Worm (Caenorhabditis elegans) whole organism, L4 larva: ENCODE data around the gene Y62H9A.9.

Source experiments
- F10B5.3 ChIP-seq: sonication (generic microtip); optimal IDR thresholded peaks from 2 replicates; lab custom pipeline; 2016; ENCODE audit warnings: mild to moderate bottlenecking, missing genetic modification characterization, missing compliant biosample characterization
- F26F4.8 ChIP-seq: fragments of 200-800 bp; sonication (Bioruptor generic); conservative IDR thresholded peaks from 2 replicates; pipeline ENCODE4 v1.3.6; 2022; ENCODE audit warnings: missing genetic modification characterization, missing compliant biosample characterization
- F37D6.2 ChIP-seq: sonication (generic microtip); optimal IDR thresholded peaks from 2 replicates; lab custom pipeline; 2016; ENCODE audit warnings: mild to moderate bottlenecking, missing genetic modification characterization, missing compliant biosample characterization
- F49E8.2 ChIP-seq: sonication (generic microtip); optimal IDR thresholded peaks from 2 replicates; lab custom pipeline; 2016; ENCODE audit warnings: missing compliant biosample characterization, mild to moderate bottlenecking, missing genetic modification characterization, borderline replicate concordance
- Y48G9A.11 ChIP-seq: fragments of 200-800 bp; sonication (Bioruptor generic); IDR thresholded peaks from 2 replicates; pipeline ENCODE4 v1.3.6; 2022; ENCODE audit warnings: missing genetic modification reagents, missing genetic modification characterization, missing compliant biosample characterization
- Y75B8A.6 ChIP-seq: fragments of 200-800 bp; sonication (Bioruptor generic); IDR thresholded peaks from 2 replicates; pipeline ENCODE4 v1.3.6; 2022; ENCODE audit warnings: missing genetic modification reagents, missing genetic modification characterization, missing compliant biosample characterization
- arid-1 ChIP-seq: fragments of 200-800 bp; sonication (Bioruptor generic); conservative IDR thresholded peaks from 2 replicates; pipeline ENCODE4 v1.3.6; 2022; ENCODE audit warnings: missing genetic modification reagents, missing genetic modification characterization, missing compliant biosample characterization
- ceh-20 ChIP-seq: fragments of 200-800 bp; sonication (Bioruptor generic); IDR thresholded peaks from 2 replicates; pipeline ENCODE4 v1.3.6; 2022; ENCODE audit warnings: missing genetic modification reagents, missing genetic modification characterization, missing compliant biosample characterization
- ceh-44 ChIP-seq: fragments of 200-800 bp; sonication (Bioruptor generic); IDR thresholded peaks from 2 replicates; pipeline ENCODE4 v1.3.6; 2022; ENCODE audit warnings: missing genetic modification reagents, missing genetic modification characterization, missing compliant biosample characterization
- daf-16 ChIP-seq, 3 experiments: sonication (generic microtip); optimal IDR thresholded peaks; 2 replicates each; lab custom pipeline; 2016 to 2017; ENCODE audit warnings: missing genetic modification characterization in 3 of 3, missing genetic modification reagents in 3 of 3, mild to moderate bottlenecking in 2 of 3, missing compliant biosample characterization in 2 of 3, missing biosample characterization in 1 of 3, moderate library complexity in 1 of 3
- daf-19 ChIP-seq: fragments of 200-800 bp; sonication (Bioruptor generic); conservative IDR thresholded peaks from 2 replicates; pipeline ENCODE4 v1.3.6; 2022; ENCODE audit warnings: missing genetic modification characterization, missing compliant biosample characterization
- daf-8 ChIP-seq: fragments of 200-800 bp; sonication (Bioruptor generic); IDR thresholded peaks from 2 replicates; pipeline ENCODE4 v1.3.6; 2022; ENCODE audit warnings: missing genetic modification characterization, missing compliant biosample characterization
- dmd-9 ChIP-seq: fragments of 200-800 bp; sonication (Bioruptor generic); IDR thresholded peaks from 2 replicates; pipeline ENCODE4 v1.3.6; 2022; ENCODE audit warnings: missing genetic modification reagents, missing genetic modification characterization, missing compliant biosample characterization
- egl-43 ChIP-seq: fragments of 200-800 bp; sonication (Bioruptor generic); IDR thresholded peaks from 2 replicates; pipeline ENCODE4 v1.3.6; 2022; ENCODE audit warnings: missing genetic modification reagents, missing genetic modification characterization, missing compliant biosample characterization
- fkh-10 ChIP-seq: fragments of 150-350 bp; optimal IDR thresholded peaks from 2 replicates; lab custom pipeline; 2014; ENCODE audit warnings: missing biosample characterization, missing genetic modification reagents, missing genetic modification characterization
- fos-1 ChIP-seq: fragments of 150-350 bp; optimal IDR thresholded peaks from 2 replicates; lab custom pipeline; 2014; ENCODE audit warnings: missing biosample characterization, missing genetic modification characterization
- hif-1 ChIP-seq, 2 experiments: sonication (generic microtip); optimal IDR thresholded peaks; 2 replicates each; lab custom pipeline; 2016 to 2017; ENCODE audit warnings: missing compliant biosample characterization in 2 of 2, missing genetic modification characterization in 2 of 2, missing genetic modification reagents in 2 of 2, missing genotype in 2 of 2, mild to moderate bottlenecking in 1 of 2
- hlh-30 ChIP-seq: sonication (generic microtip); optimal IDR thresholded peaks from 2 replicates; lab custom pipeline; 2017; ENCODE audit warnings: antibody characterized with exemption, mild to moderate bottlenecking, missing genetic modification characterization, missing compliant biosample characterization; ENCODE audit not compliant: insufficient read depth
- lin-1 ChIP-seq: fragments of 200-800 bp; sonication (Bioruptor generic); IDR thresholded peaks from 2 replicates; pipeline ENCODE4 v1.3.6; 2022; ENCODE audit warnings: missing genetic modification reagents, missing genetic modification characterization, missing compliant biosample characterization
- lin-13 ChIP-seq: fragments of 150-350 bp; optimal IDR thresholded peaks from 2 replicates; lab custom pipeline; 2014; ENCODE audit warnings: missing biosample characterization, missing genetic modification reagents, missing genetic modification characterization
- lin-15B ChIP-seq: fragments of 150-350 bp; sonication (generic microtip); optimal IDR thresholded peaks from 3 replicates; lab custom pipeline; 2014; ENCODE audit warnings: missing biosample characterization, missing genetic modification characterization
- lin-29 ChIP-seq: fragments of 200-800 bp; sonication (Bioruptor generic); IDR thresholded peaks from 2 replicates; pipeline ENCODE4 v1.3.6; 2022; ENCODE audit warnings: missing genetic modification reagents, missing genetic modification characterization, missing compliant biosample characterization
- lin-38 ChIP-seq: fragments of 200-800 bp; sonication (Bioruptor generic); IDR thresholded peaks from 2 replicates; pipeline ENCODE4 v1.3.6; 2022; ENCODE audit warnings: missing genetic modification reagents, missing genetic modification characterization, missing compliant biosample characterization
- lin-39 ChIP-seq: fragments of 150-350 bp; optimal IDR thresholded peaks from 2 replicates; lab custom pipeline; 2014; ENCODE audit warnings: missing biosample characterization, missing genetic modification reagents, missing genetic modification characterization
- lsy-2 ChIP-seq, 2 experiments: fragments of 150-350 bp in 1 of 2; sonication (generic microtip) in 1 of 2; optimal IDR thresholded peaks; 2 replicates each; lab custom pipeline; 2014 to 2017; ENCODE audit warnings: missing biosample characterization in 2 of 2, missing genetic modification characterization in 2 of 2
- mdl-1 ChIP-seq, 2 experiments: fragments of 150-350 bp in 1 of 2; sonication (generic microtip) in 1 of 2; optimal IDR thresholded peaks; 2 replicates each; lab custom pipeline; 2014 to 2017; ENCODE audit warnings: missing biosample characterization in 2 of 2, missing genetic modification characterization in 2 of 2
- mdt-29 ChIP-seq: fragments of 200-800 bp; sonication (Bioruptor generic); IDR thresholded peaks from 2 replicates; pipeline ENCODE4 v1.3.6; 2022; ENCODE audit warnings: missing genetic modification reagents, missing genetic modification characterization, missing compliant biosample characterization
- mxl-2 ChIP-seq: fragments of 200-800 bp; sonication (Bioruptor generic); conservative IDR thresholded peaks from 2 replicates; pipeline ENCODE4 v1.3.6; 2022; ENCODE audit warnings: missing genetic modification reagents, missing genetic modification characterization, missing compliant biosample characterization
- nhr-10 ChIP-seq: fragments of 150-350 bp; optimal IDR thresholded peaks from 2 replicates; lab custom pipeline; 2014; ENCODE audit warnings: missing biosample characterization, missing genetic modification characterization
- nhr-102 ChIP-seq: sonication (generic microtip); optimal IDR thresholded peaks from 2 replicates; lab custom pipeline; 2016; ENCODE audit warnings: mild to moderate bottlenecking, missing genetic modification characterization, moderate library complexity, missing compliant biosample characterization
- nhr-111 ChIP-seq: fragments of 200-800 bp; sonication (Bioruptor generic); optimal IDR thresholded peaks from 2 replicates; lab custom pipeline; 2018; ENCODE audit warnings: mild to moderate bottlenecking, missing genetic modification characterization, missing compliant biosample characterization
- nhr-237 ChIP-seq: sonication (generic microtip); optimal IDR thresholded peaks from 2 replicates; lab custom pipeline; 2017; ENCODE audit warnings: missing biosample characterization, missing genetic modification characterization
- nhr-25 ChIP-seq: sonication (generic microtip); optimal IDR thresholded peaks from 2 replicates; lab custom pipeline; 2017; ENCODE audit warnings: missing genetic modification characterization, mild to moderate bottlenecking, missing compliant biosample characterization, antibody characterized with exemption, moderate library complexity, borderline replicate concordance; ENCODE audit not compliant: insufficient read depth
- nhr-42 ChIP-seq: fragments of 200-800 bp; sonication (Bioruptor generic); IDR thresholded peaks from 2 replicates; pipeline ENCODE4 v1.3.6; 2022; ENCODE audit warnings: missing genetic modification characterization, missing compliant biosample characterization
- nhr-6 ChIP-seq: fragments of 150-350 bp; optimal IDR thresholded peaks from 2 replicates; lab custom pipeline; 2014; ENCODE audit warnings: missing biosample characterization, missing genetic modification characterization
- nhr-77 ChIP-seq: fragments of 150-350 bp; optimal IDR thresholded peaks from 2 replicates; lab custom pipeline; 2014; ENCODE audit warnings: missing biosample characterization, missing genetic modification characterization
- pha-4 ChIP-seq, 2 experiments: fragments of 150-350 bp in 1 of 2; fragments of 200-800 bp in 1 of 2; sonication (Bioruptor generic) in 1 of 2; IDR thresholded peaks in 1 of 2; optimal IDR thresholded peaks in 1 of 2; 2 replicates each; pipeline versions ENCODE4 v1.3.6 to Lab custom; 2014 to 2022; ENCODE audit warnings: missing genetic modification characterization in 2 of 2, missing genetic modification reagents in 2 of 2, missing biosample characterization in 1 of 2, missing compliant biosample characterization in 1 of 2
- php-3 ChIP-seq: fragments of 200-800 bp; sonication (Bioruptor generic); IDR thresholded peaks from 2 replicates; pipeline ENCODE4 v1.3.6; 2022; ENCODE audit warnings: missing genetic modification reagents, missing genetic modification characterization, missing compliant biosample characterization
- set-16 ChIP-seq: fragments of 200-800 bp; sonication (Bioruptor generic); IDR thresholded peaks from 2 replicates; pipeline ENCODE4 v1.3.6; 2022; ENCODE audit warnings: missing genetic modification reagents, missing genetic modification characterization, missing compliant biosample characterization
- snpc-1.2 ChIP-seq: fragments of 200-800 bp; sonication (Bioruptor generic); IDR thresholded peaks from 2 replicates; pipeline ENCODE4 v1.3.6; 2022; ENCODE audit warnings: missing genetic modification reagents, missing genetic modification characterization, missing compliant biosample characterization
- spr-1 ChIP-seq: sonication (generic microtip); optimal IDR thresholded peaks from 2 replicates; lab custom pipeline; 2016; ENCODE audit warnings: mild to moderate bottlenecking, missing genetic modification characterization, missing compliant biosample characterization
- tag-97 ChIP-seq: fragments of 200-800 bp; sonication (Bioruptor generic); IDR thresholded peaks from 2 replicates; pipeline ENCODE4 v1.3.6; 2022; ENCODE audit warnings: missing genetic modification characterization, missing compliant biosample characterization
- unc-130 ChIP-seq: sonication (generic microtip); optimal IDR thresholded peaks from 2 replicates; lab custom pipeline; 2016; ENCODE audit warnings: missing genetic modification reagents, missing genetic modification characterization, missing compliant biosample characterization
- unc-39 ChIP-seq: sonication (generic microtip); optimal IDR thresholded peaks from 2 replicates; lab custom pipeline; 2017; ENCODE audit warnings: missing biosample characterization, missing genetic modification characterization
- unc-62 ChIP-seq, 3 experiments: fragments of 150-350 bp in 1 of 3; sonication (generic microtip); optimal IDR thresholded peaks in 2 of 3; peaks in 1 of 3; 1 replicate in 1 of 3; 2 replicates in 2 of 3; lab custom pipeline; 2014 to 2017; ENCODE audit warnings: missing biosample characterization in 3 of 3, missing genetic modification characterization in 3 of 3, missing genetic modification reagents in 3 of 3, missing genotype in 1 of 3
- vab-7 ChIP-seq: fragments of 200-800 bp; sonication (Bioruptor generic); IDR thresholded peaks from 2 replicates; pipeline ENCODE4 v1.3.6; 2022; ENCODE audit warnings: missing genetic modification reagents, missing genetic modification characterization, missing compliant biosample characterization
- zag-1 ChIP-seq: fragments of 150-350 bp; optimal IDR thresholded peaks from 2 replicates; lab custom pipeline; 2014; ENCODE audit warnings: missing biosample characterization, missing genetic modification characterization
- zfp-3 ChIP-seq: fragments of 200-800 bp; sonication (Bioruptor generic); conservative IDR thresholded peaks from 2 replicates; pipeline ENCODE4 v1.3.6; 2022; ENCODE audit warnings: missing genetic modification reagents, missing genetic modification characterization, missing compliant biosample characterization
- zip-11 ChIP-seq: fragments of 200-800 bp; sonication (Bioruptor generic); IDR thresholded peaks from 2 replicates; pipeline ENCODE4 v1.3.6; 2022; ENCODE audit warnings: missing genetic modification characterization, missing compliant biosample characterization

The Y62H9A.9 gene

DNA sequence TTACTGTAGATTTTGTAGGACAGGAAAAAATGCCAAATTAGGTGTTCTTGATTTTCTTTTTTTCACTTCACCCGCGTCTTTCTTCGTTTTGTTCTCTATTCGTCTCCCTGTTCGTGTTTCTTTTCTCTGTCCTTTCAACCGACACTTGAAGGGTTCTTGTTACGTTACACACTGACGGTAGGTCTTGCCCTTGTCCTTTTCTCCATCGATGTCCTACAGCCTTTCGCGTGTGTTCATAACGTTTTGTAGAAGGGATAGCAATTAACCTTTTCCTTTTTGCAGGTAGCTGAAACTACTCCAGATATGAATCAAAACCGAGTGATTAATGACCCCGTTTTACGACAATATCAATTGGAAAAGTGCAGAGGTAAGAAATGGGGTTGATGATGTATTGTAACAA lies 26.2 kb upstream of the Y62H9A.9 start, which contains the start of gene F55G7.1 (continued):
- TF ChIP-seq pha-4 (GFP tag; IDR thresholded peaks at IDR 0.05; lab: Robert Waterston, UW): no peak; the same call in 1 of the 2 replicates
- TF ChIP-seq pha-4 (tag; optimal IDR thresholded peaks at IDR 0.05; lab: Kevin White, UChicago): no peak
- TF ChIP-seq unc-39 (tag; lab: Kevin White, UChicago): no peak
- peak; percentile 88 for TF ChIP-seq F10B5.3 (tag; lab: Kevin White, UChicago)
- 0 out of 2 replicates have a peak, but pooled peaks have one; percentile 7 for TF ChIP-seq php-3 (GFP tag; lab: Robert Waterston, UW)
- no peak for TF ChIP-seq nhr-6 (tag; lab: Kevin White, UChicago)
- no peak for TF ChIP-seq arid-1 (GFP tag; lab: Robert Waterston, UW)
- TF ChIP-seq ceh-20 (GFP tag; lab: Robert Waterston, UW): 0 out of 2 replicates have a peak, but pooled peaks have one; percentile 37
- TF ChIP-seq tag-97 (GFP tag; lab: Robert Waterston, UW): no peak
- TF ChIP-seq Y48G9A.11 (GFP tag; lab: Robert Waterston, UW): no peak
- no peak for TF ChIP-seq vab-7 (GFP tag; lab: Robert Waterston, UW)
- no peak for TF ChIP-seq F49E8.2 (tag; lab: Kevin White, UChicago)
- no peak for TF ChIP-seq daf-19
- no peak for TF ChIP-seq lin-39
- peak; percentile 6 for TF ChIP-seq hlh-30 (tag; lab: Kevin White, UChicago)
- no peak for TF ChIP-seq Y75B8A.6 (GFP tag; lab: Robert Waterston, UW)
- no peak for TF ChIP-seq mdt-29 (GFP tag; lab: Robert Waterston, UW)
- no peak for TF ChIP-seq fkh-10
- TF ChIP-seq mdl-1 (tag; optimal IDR thresholded peaks at IDR 0.05; lab: Kevin White, UChicago): no peak
- peak in 1 of 2 experiments; percentile 47 for TF ChIP-seq daf-16 (GFP tag; optimal IDR thresholded peaks at IDR 0.05; lab: Kevin White, UChicago)
- peak; percentile 50 for TF ChIP-seq daf-16 (tag; optimal IDR thresholded peaks at IDR 0.05; lab: Kevin White, UChicago)
- TF ChIP-seq nhr-10 (tag; lab: Kevin White, UChicago): peak; percentile 30
- no peak for TF ChIP-seq zfp-3
- no peak for TF ChIP-seq mxl-2
- peak; percentile 62 for TF ChIP-seq nhr-77
- TF ChIP-seq snpc-1.2 (GFP tag; lab: Robert Waterston, UW): no peak
- TF ChIP-seq F37D6.2: peak; percentile 34
- TF ChIP-seq unc-62 (GFP tag; optimal IDR thresholded peaks at IDR 0.05 in 1 of 2; lab: Kevin White, UChicago): peak in 1 of 2 experiments; percentile 95
- TF ChIP-seq unc-62 (tag; optimal IDR thresholded peaks at IDR 0.05; lab: Kevin White, UChicago): no peak
- no peak for TF ChIP-seq hif-1 (tag; optimal IDR thresholded peaks at IDR 0.05; lab: Kevin White, UChicago)
- TF ChIP-seq nhr-237 (tag; lab: Kevin White, UChicago): no peak
- no peak for TF ChIP-seq lin-29 (GFP tag; lab: Robert Waterston, UW)
- TF ChIP-seq spr-1 (tag; lab: Kevin White, UChicago): peak; percentile 35
- TF ChIP-seq unc-130 (GFP tag; lab: Kevin White, UChicago): no peak
- no peak for TF ChIP-seq dmd-9
- peak; percentile 51 for TF ChIP-seq lin-13
- peak; percentile 84 for TF ChIP-seq nhr-102 (tag; lab: Kevin White, UChicago)
- no peak for TF ChIP-seq set-16 (GFP tag; lab: Robert Waterston, UW)
- no peak for TF ChIP-seq egl-43 (GFP tag; lab: Robert Waterston, UW)
- TF ChIP-seq lin-38 (GFP tag; lab: Robert Waterston, UW): no peak
- TF ChIP-seq nhr-111: no peak
- TF ChIP-seq lin-1 (GFP tag; lab: Robert Waterston, UW): no peak
- peak in 1 of 2 experiments; percentile 14 for TF ChIP-seq lsy-2 (tag; optimal IDR thresholded peaks at IDR 0.05; lab: Kevin White, UChicago)
- peak; percentile 60; the same call in 1 of the 2 replicates for TF ChIP-seq nhr-42 (GFP tag; lab: Robert Waterston, UW)
- no peak for TF ChIP-seq zip-11 (GFP tag; lab: Robert Waterston, UW)
- no peak for TF ChIP-seq fos-1 (tag; lab: Kevin White, UChicago)
- peak; percentile 20; the same call in 1 of the 2 replicates for TF ChIP-seq ceh-44 (GFP tag; lab: Robert Waterston, UW)
- TF ChIP-seq F26F4.8 (GFP tag; lab: Robert Waterston, UW): no peak
- TF ChIP-seq zag-1 (tag; lab: Kevin White, UChicago): no peak
- TF ChIP-seq nhr-25 (tag; lab: Kevin White, UChicago): no peak
- no peak for TF ChIP-seq daf-8 (GFP tag; lab: Robert Waterston, UW)
- TF ChIP-seq lin-15B (tag; lab: Kevin White, UChicago): no peak
